Fruit fly (Drosophila melanogaster) Kc167 (cell line): ENCODE data around the gene Dup99B.

Source experiments
- Myc ChIP-seq: fragments of >200 bp; optimal IDR thresholded peaks from 2 replicates; lab custom pipeline; 2017; ENCODE audit warnings: missing external identifiers
- Sin3A ChIP-seq: fragments of >200 bp; optimal IDR thresholded peaks from 2 replicates; lab custom pipeline; 2018; ENCODE audit warnings: missing external identifiers
- insv ChIP-seq: fragments of >200 bp; optimal IDR thresholded peaks from 3 replicates; lab custom pipeline; 2018; ENCODE audit warnings: missing external identifiers
- psq ChIP-seq: fragments of >200 bp; optimal IDR thresholded peaks from 2 replicates; lab custom pipeline; 2017; ENCODE audit warnings: missing external identifiers

DNA sequence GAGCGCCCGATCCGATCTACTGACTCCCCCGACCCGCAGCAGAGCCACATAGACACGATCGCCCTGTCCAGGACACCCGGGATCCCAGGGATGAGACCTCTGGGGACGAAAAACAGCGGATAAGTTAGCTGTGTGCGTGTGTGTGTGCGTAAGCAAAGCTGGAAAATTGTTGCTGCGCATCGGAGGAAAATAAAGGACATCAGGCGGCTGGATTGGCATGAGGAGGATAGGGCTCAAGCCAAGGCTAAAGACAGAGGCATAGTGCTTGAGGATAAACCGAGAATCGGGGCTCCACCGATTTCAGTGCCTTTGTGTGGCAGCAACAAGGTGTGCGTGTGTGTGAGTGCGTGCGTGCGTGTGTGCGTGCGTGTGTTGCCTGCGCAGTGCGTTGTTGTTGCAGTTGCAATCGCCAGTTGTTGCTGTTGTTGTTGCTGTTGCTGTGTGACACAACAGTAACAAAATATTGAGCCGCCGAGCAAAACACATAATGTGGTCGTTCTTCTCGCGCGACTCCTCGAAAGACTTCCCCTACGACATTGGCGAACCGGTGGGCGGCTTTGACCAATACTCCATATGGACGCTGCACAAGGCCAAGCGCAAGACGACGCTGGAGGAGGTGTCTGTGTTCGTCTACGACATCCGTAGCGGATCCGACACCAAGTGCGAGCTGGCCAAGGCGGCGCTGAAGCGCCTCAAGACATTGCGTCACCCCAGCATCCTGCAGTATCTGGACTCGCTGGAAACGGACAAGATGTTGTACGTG, 34.3 kb upstream of the Dup99B start:
- TF ChIP-seq psq (lab: Kevin White, UChicago) (no peak), Myc (lab: Kevin White, UChicago) (no peak), Sin3A (lab: Kevin White, UChicago) (no peak), insv (lab: Kevin White, UChicago) (no peak)
